Fruit fly (Drosophila melanogaster): ENCODE data around the gene CG33630.

The CG33630 gene

DNA sequence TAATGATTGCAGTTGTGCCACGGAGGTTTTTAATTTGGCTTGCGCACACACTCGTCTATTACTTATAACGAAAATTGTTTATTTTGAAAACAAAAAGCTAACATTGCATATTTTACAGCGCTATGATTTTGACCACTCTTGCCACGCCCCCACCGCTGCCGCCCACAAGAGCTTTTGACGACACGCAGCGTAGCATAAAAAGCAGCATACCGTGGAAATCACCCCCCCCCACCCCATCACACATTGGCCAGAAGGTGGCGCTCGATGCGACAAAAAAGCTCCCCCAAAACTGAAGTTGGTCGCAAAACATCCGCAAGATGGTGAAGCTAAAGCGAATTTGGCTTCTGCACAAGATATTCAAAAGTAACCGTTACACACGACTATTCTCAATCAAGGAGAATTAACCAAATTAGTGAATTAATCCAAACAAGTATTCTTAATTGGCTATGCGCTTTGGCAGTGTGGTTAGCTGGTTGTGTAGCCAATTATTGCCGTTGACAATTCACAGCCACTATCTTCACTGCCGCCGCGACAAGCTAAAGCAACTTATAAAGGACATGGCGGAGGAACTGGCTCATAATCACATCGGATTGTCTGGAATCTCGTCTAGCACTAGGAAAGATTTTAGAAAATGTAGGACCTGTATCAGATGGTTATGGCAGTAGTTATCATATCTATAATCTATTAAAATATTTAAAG lies 38.2 kb downstream of the CG33630 start (continued):
- TF ChIP-seq CG9817 (tag; optimal IDR thresholded peaks at IDR 0.05) (no peak), CG32532 (GFP tag; IDR thresholded peaks at IDR 0.05) (peak; percentile 88), zfh1 (GFP tag; IDR thresholded peaks at IDR 0.05) (0 out of 3 replicates have a peak, but pooled peaks have one; percentile 55), fd102C (GFP tag; optimal IDR thresholded peaks at IDR 0.05) (no peak), sens-2 (GFP tag; IDR thresholded peaks at IDR 0.05) (no peak), sug (tag; optimal IDR thresholded peaks at IDR 0.05) (peak; percentile 56), CG12391 (tag; optimal IDR thresholded peaks at IDR 0.05) (peak; percentile 11), dpn (GFP tag; optimal IDR thresholded peaks at IDR 0.05) (peak in 1 of 2 experiments; percentile 44), Meics (GFP tag; optimal IDR thresholded peaks at IDR 0.05) (peak; percentile 51), dati (GFP tag; IDR thresholded peaks at IDR 0.05) (no peak), CG5953 (GFP tag; IDR thresholded peaks at IDR 0.05) (peak; percentile 38; the same call in 1 of the 2 replicates), CG10959 (GFP tag; IDR thresholded peaks at IDR 0.05) (no peak), BtbVII (GFP tag; optimal IDR thresholded peaks at IDR 0.05) (no peak), Hand (GFP tag; optimal IDR thresholded peaks at IDR 0.05) (no peak), Six4 (GFP tag; optimal IDR thresholded peaks at IDR 0.05) (peak; percentile 33), CG17328 (GFP tag; IDR thresholded peaks at IDR 0.05) (no peak), CG2116 (GFP tag; optimal IDR thresholded peaks at IDR 0.05) (no peak), CG7556 (GFP tag; optimal IDR thresholded peaks at IDR 0.05) (no peak), CG11085 (GFP tag; IDR thresholded peaks at IDR 0.05) (peak; percentile 16; the same call in 1 of the 2 replicates), CG5245 (GFP tag; optimal IDR thresholded peaks at IDR 0.05) (peak; percentile 5), sd (tag; optimal IDR thresholded peaks at IDR 0.05) (peak; percentile 66), CG1602 (GFP tag; optimal IDR thresholded peaks at IDR 0.05) (no peak), zen (tag; optimal IDR thresholded peaks at IDR 0.05) (no peak), Vsx1 (GFP tag; optimal IDR thresholded peaks at IDR 0.05) (no peak), HLHmδ (GFP tag; optimal IDR thresholded peaks at IDR 0.05) (peak; percentile 15), phol (tag; optimal IDR thresholded peaks at IDR 0.05) (peak; percentile 0), Mad (GFP tag; optimal IDR thresholded peaks at IDR 0.05) (no peak), CG9932 (GFP tag; IDR thresholded peaks at IDR 0.05) (peak; percentile 68), mld (GFP tag; IDR thresholded peaks at IDR 0.05; ENCODE audit: partially characterized antibody) (no peak), Gug (GFP tag; IDR thresholded peaks at IDR 0.05) (peak; percentile 28; the same call in 1 of the 4 replicates), CG3407 (GFP tag; optimal IDR thresholded peaks at IDR 0.05) (no peak), Bgb (GFP tag; IDR thresholded peaks at IDR 0.05; ENCODE audit: partially characterized antibody) (peak; percentile 56; the same call in 1 of the 2 replicates), stwl (tag; optimal IDR thresholded peaks at IDR 0.05) (no peak), CG4328 (GFP tag; optimal IDR thresholded peaks at IDR 0.05) (no peak), crc (GFP tag; optimal IDR thresholded peaks at IDR 0.05) (no peak), CG8388 (GFP tag; optimal IDR thresholded peaks at IDR 0.05) (no peak), psq (GFP tag; optimal IDR thresholded peaks at IDR 0.05) (no peak), Dad (GFP tag; optimal IDR thresholded peaks at IDR 0.05) (no peak), ro (GFP tag; IDR thresholded peaks at IDR 0.05) (no peak), tin (GFP tag; optimal IDR thresholded peaks at IDR 0.05) (peak; percentile 52), dm (GFP tag; optimal IDR thresholded peaks at IDR 0.05) (no peak), CG11504 (tag; optimal IDR thresholded peaks at IDR 0.05) (peak; percentile 32), C15 (GFP tag; IDR thresholded peaks at IDR 0.05) (no peak), CG7745 (tag; optimal IDR thresholded peaks at IDR 0.05) (no peak), CG3995 (GFP tag; optimal IDR thresholded peaks at IDR 0.05) (no peak), btn (GFP tag; optimal IDR thresholded peaks at IDR 0.05) (peak; percentile 1), grn (GFP tag; optimal IDR thresholded peaks at IDR 0.05) (no peak), B-H2 (GFP tag; optimal IDR thresholded peaks at IDR 0.05) (peak; percentile 81), Ssrp (tag; optimal IDR thresholded peaks at IDR 0.05) (no peak), Lpt (GFP tag; optimal IDR thresholded peaks at IDR 0.05) (no peak)

Measured in whole organism, embryonic.